Fruit fly (Drosophila melanogaster) whole organism, embryonic: ENCODE data around the gene CG10068.

Source experiments
- Awh ChIP-seq: fragments of 200-800 bp; sonication (Bioruptor generic); IDR thresholded peaks from 2 replicates; pipeline ENCODE4, ENCODE4 v1.3.6; 2022; ENCODE audit warnings: missing biosample characterization, missing genetic modification characterization
- Bteb2 ChIP-seq: fragments of 200-800 bp; sonication (Bioruptor generic); optimal IDR thresholded peaks from 2 replicates; lab custom pipeline; 2016; ENCODE audit warnings: missing biosample characterization, missing genetic modification characterization
- CG10267 ChIP-seq: fragments of 200-800 bp; sonication (Bioruptor generic); optimal IDR thresholded peaks from 2 replicates; lab custom pipeline; 2018; ENCODE audit warnings: missing biosample characterization, mild to moderate bottlenecking, missing genetic modification characterization, moderate library complexity
- CG10462 ChIP-seq: fragments of 200-800 bp; sonication (Bioruptor generic); optimal IDR thresholded peaks from 2 replicates; lab custom pipeline; 2016; ENCODE audit warnings: missing biosample characterization, missing genetic modification characterization
- CG10979 ChIP-seq: fragments of 200-800 bp; sonication (Bioruptor generic); optimal IDR thresholded peaks from 2 replicates; lab custom pipeline; 2018; ENCODE audit warnings: missing biosample characterization, mild to moderate bottlenecking, missing genetic modification characterization, moderate library complexity
- CG11093 ChIP-seq: fragments of 200-800 bp; sonication (Bioruptor generic); IDR thresholded peaks from 3 replicates; pipeline ENCODE4 v1.3.6; 2022; ENCODE audit warnings: missing biosample characterization, missing genetic modification characterization
- CG13296 ChIP-seq: fragments of 200-800 bp; sonication (Bioruptor generic); optimal IDR thresholded peaks from 3 replicates; lab custom pipeline; 2018; ENCODE audit warnings: missing biosample characterization, mild to moderate bottlenecking, missing genetic modification characterization
- CG14441 ChIP-seq: fragments of 200-800 bp; sonication (Bioruptor generic); IDR thresholded peaks from 2 replicates; pipeline ENCODE4 v1.3.6; 2022; ENCODE audit warnings: missing biosample characterization, missing genetic modification characterization
- CG15696 ChIP-seq: fragments of 200-800 bp; sonication (Bioruptor generic); optimal IDR thresholded peaks from 2 replicates; lab custom pipeline; 2019; ENCODE audit warnings: missing biosample characterization, mild to moderate bottlenecking, missing genetic modification characterization, moderate library complexity
- CG17802 ChIP-seq: fragments of 200-800 bp; sonication (Bioruptor generic); optimal IDR thresholded peaks from 2 replicates; lab custom pipeline; 2018; ENCODE audit warnings: missing biosample characterization, mild to moderate bottlenecking, missing genetic modification characterization, moderate library complexity
- CG31388 ChIP-seq: fragments of 200-800 bp; sonication (Bioruptor generic); optimal IDR thresholded peaks from 2 replicates; lab custom pipeline; 2016; ENCODE audit warnings: missing biosample characterization, missing genetic modification characterization
- CG3281 ChIP-seq: fragments of 200-800 bp; sonication (Bioruptor generic); optimal IDR thresholded peaks from 3 replicates; lab custom pipeline; 2017; ENCODE audit warnings: missing biosample characterization, mild to moderate bottlenecking, missing genetic modification characterization
- CG33213 ChIP-seq: fragments of 200-800 bp; sonication (Bioruptor generic); optimal IDR thresholded peaks from 3 replicates; lab custom pipeline; 2016; ENCODE audit warnings: missing biosample characterization, missing genetic modification characterization
- CG3407 ChIP-seq: fragments of 200-800 bp; sonication (Bioruptor generic); optimal IDR thresholded peaks from 2 replicates; lab custom pipeline; 2018; ENCODE audit warnings: missing biosample characterization, mild to moderate bottlenecking, missing genetic modification characterization
- CG4404 ChIP-seq: fragments of 200-800 bp; sonication (Bioruptor generic); IDR thresholded peaks from 2 replicates; pipeline ENCODE4 v1.3.6; 2022; ENCODE audit warnings: missing biosample characterization, missing genetic modification characterization
- CG4424 ChIP-seq: fragments of 200-800 bp; sonication (Bioruptor generic); optimal IDR thresholded peaks from 3 replicates; lab custom pipeline; 2016; ENCODE audit warnings: missing biosample characterization, missing genetic modification characterization
- CG6813 ChIP-seq: fragments of 200-800 bp; sonication (Bioruptor generic); optimal IDR thresholded peaks from 2 replicates; lab custom pipeline; 2017; ENCODE audit warnings: missing biosample characterization, missing genetic modification characterization, mild to moderate bottlenecking, moderate library complexity, missing genetic modification reagents
- CG7928 ChIP-seq: fragments of 200-800 bp; sonication (Bioruptor generic); optimal IDR thresholded peaks from 2 replicates; lab custom pipeline; 2017; ENCODE audit warnings: missing biosample characterization, mild to moderate bottlenecking, missing genetic modification characterization
- CG8765 ChIP-seq: fragments of 200-800 bp; sonication (Bioruptor generic); IDR thresholded peaks from 2 replicates; pipeline ENCODE4 v1.3.6; 2022; ENCODE audit warnings: missing biosample characterization, missing genetic modification characterization
- CG8944 ChIP-seq: fragments of 200-800 bp; sonication (Bioruptor generic); optimal IDR thresholded peaks from 3 replicates; lab custom pipeline; 2016; ENCODE audit warnings: missing biosample characterization, missing genetic modification characterization
- Dad ChIP-seq: fragments of 200-800 bp; sonication (Bioruptor generic); optimal IDR thresholded peaks from 3 replicates; lab custom pipeline; 2016; ENCODE audit warnings: missing biosample characterization, missing genetic modification characterization
- Dbx ChIP-seq: fragments of 200-800 bp; sonication (Bioruptor generic); IDR thresholded peaks from 3 replicates; pipeline ENCODE4 v1.3.6; 2022; ENCODE audit warnings: missing biosample characterization, missing genetic modification characterization
- Dek ChIP-seq: fragments of 200-800 bp; sonication (Bioruptor generic); optimal IDR thresholded peaks from 3 replicates; lab custom pipeline; 2019; ENCODE audit warnings: missing biosample characterization, mild to moderate bottlenecking, missing genetic modification characterization, moderate library complexity
- Kr ChIP-seq: fragments of 200-800 bp; sonication (Bioruptor generic); optimal IDR thresholded peaks from 2 replicates; lab custom pipeline; 2017; ENCODE audit warnings: missing biosample characterization, mild to moderate bottlenecking, missing genetic modification characterization
- Neu2 ChIP-seq: fragments of 200-800 bp; sonication (Bioruptor generic); optimal IDR thresholded peaks from 3 replicates; lab custom pipeline; 2016; ENCODE audit warnings: missing biosample characterization, missing genetic modification characterization, borderline replicate concordance
- Nf-YC ChIP-seq: fragments of 200-800 bp; optimal IDR thresholded peaks from 3 replicates; lab custom pipeline; 2019; ENCODE audit warnings: missing biosample characterization, mild to moderate bottlenecking, missing genetic modification characterization, moderate library complexity
- Pdp1 ChIP-seq, 2 experiments: fragments of 200-800 bp; sonication (Bioruptor generic); optimal IDR thresholded peaks; 3 replicates each; lab custom pipeline; 2016; ENCODE audit warnings: missing biosample characterization in 2 of 2, missing genetic modification characterization in 2 of 2, mild to moderate bottlenecking in 1 of 2, moderate library complexity in 1 of 2
- Vsx1 ChIP-seq: fragments of 200-800 bp; sonication (Bioruptor generic); optimal IDR thresholded peaks from 2 replicates; lab custom pipeline; 2017; ENCODE audit warnings: missing biosample characterization, mild to moderate bottlenecking, missing genetic modification characterization, missing genetic modification reagents
- ara ChIP-seq: fragments of 200-800 bp; sonication (Bioruptor generic); IDR thresholded peaks from 2 replicates; pipeline ENCODE4 v1.3.6; 2022; ENCODE audit warnings: missing biosample characterization, missing genetic modification characterization
- da ChIP-seq: fragments of 200-800 bp; sonication (Bioruptor generic); optimal IDR thresholded peaks from 2 replicates; lab custom pipeline; 2016; ENCODE audit warnings: missing biosample characterization, missing genetic modification characterization
- dimm ChIP-seq: fragments of 200-800 bp; sonication (Bioruptor generic); IDR thresholded peaks from 2 replicates; pipeline ENCODE4 v1.3.6; 2022; ENCODE audit warnings: missing biosample characterization, missing genetic modification characterization
- dysf ChIP-seq: fragments of 200-800 bp; sonication (Bioruptor generic); IDR thresholded peaks from 3 replicates; pipeline ENCODE4 v1.3.6; 2022; ENCODE audit warnings: missing biosample characterization, missing genetic modification characterization
- emc ChIP-seq: fragments of 200-800 bp; sonication (Bioruptor generic); optimal IDR thresholded peaks from 2 replicates; lab custom pipeline; 2016; ENCODE audit warnings: missing biosample characterization, missing genetic modification characterization
- fru ChIP-seq: fragments of >200 bp; optimal IDR thresholded peaks from 2 replicates; lab custom pipeline; 2017
- ham ChIP-seq: fragments of 200-800 bp; sonication (Bioruptor generic); IDR thresholded peaks from 2 replicates; pipeline ENCODE4 v1.3.6; 2022; ENCODE audit warnings: missing biosample characterization, missing genetic modification characterization
- inv ChIP-seq: fragments of 200-800 bp; sonication (Bioruptor generic); IDR thresholded peaks from 2 replicates; pipeline ENCODE4 v1.3.6; 2022; ENCODE audit warnings: missing biosample characterization, missing genetic modification characterization; ENCODE audit not compliant: partially characterized antibody
- ken ChIP-seq: fragments of 200-800 bp; sonication (Bioruptor generic); IDR thresholded peaks from 3 replicates; pipeline ENCODE4 v1.3.6; 2022; ENCODE audit warnings: missing biosample characterization, missing genetic modification characterization
- lab ChIP-seq: fragments of 200-800 bp; sonication (Bioruptor generic); optimal IDR thresholded peaks from 3 replicates; lab custom pipeline; 2017; ENCODE audit warnings: missing biosample characterization, missing genetic modification characterization, mild to moderate bottlenecking, moderate library complexity, missing genetic modification reagents
- lola ChIP-seq, 3 experiments: fragments of >200 bp in 2 of 3; fragments of 200-800 bp in 1 of 3; sonication (Bioruptor generic) in 1 of 3; optimal IDR thresholded peaks; 2 replicates each; lab custom pipeline; 2017 to 2019; ENCODE audit warnings: missing biosample characterization in 3 of 3, missing genetic modification characterization in 3 of 3, mild to moderate bottlenecking in 1 of 3, moderate library complexity in 1 of 3
- pho ChIP-seq: fragments of 200-800 bp; sonication (Bioruptor generic); optimal IDR thresholded peaks from 2 replicates; lab custom pipeline; 2016; ENCODE audit warnings: missing biosample characterization, missing genetic modification characterization
- pnt ChIP-seq: fragments of 200-800 bp; sonication (Bioruptor generic); optimal IDR thresholded peaks from 3 replicates; lab custom pipeline; 2016; ENCODE audit warnings: missing biosample characterization, missing genetic modification characterization
- salm ChIP-seq: fragments of 200-800 bp; sonication (Bioruptor generic); optimal IDR thresholded peaks from 2 replicates; lab custom pipeline; 2018; ENCODE audit warnings: missing biosample characterization, mild to moderate bottlenecking, missing genetic modification characterization
- scrt ChIP-seq: fragments of 200-800 bp; sonication (Bioruptor generic); optimal IDR thresholded peaks from 2 replicates; lab custom pipeline; 2018; ENCODE audit warnings: missing biosample characterization, mild to moderate bottlenecking, missing genetic modification characterization, moderate library complexity
- sd ChIP-seq: fragments of 200-800 bp; sonication (Bioruptor generic); optimal IDR thresholded peaks from 3 replicates; lab custom pipeline; 2018; ENCODE audit warnings: missing biosample characterization, mild to moderate bottlenecking, missing genetic modification characterization, moderate library complexity
- sens ChIP-seq: fragments of 200-800 bp; sonication (Bioruptor generic); peaks from one replicate; lab custom pipeline; 2016; ENCODE audit warnings: missing biosample characterization, missing genetic modification characterization
- slbo ChIP-seq: fragments of 200-800 bp; sonication (Bioruptor generic); IDR thresholded peaks from 2 replicates; pipeline ENCODE4 v1.3.6; 2022; ENCODE audit warnings: missing biosample characterization, missing genetic modification characterization
- sug ChIP-seq: fragments of 200-800 bp; optimal IDR thresholded peaks from 2 replicates; lab custom pipeline; 2019; ENCODE audit warnings: missing biosample characterization, mild to moderate bottlenecking, missing genetic modification characterization, moderate library complexity
- tgo ChIP-seq: fragments of 200-800 bp; sonication (Bioruptor generic); IDR thresholded peaks from 3 replicates; pipeline ENCODE4 v1.3.6; 2022; ENCODE audit warnings: missing biosample characterization, missing genetic modification characterization
- trem ChIP-seq: fragments of 200-800 bp; optimal IDR thresholded peaks from 3 replicates; lab custom pipeline; 2019; ENCODE audit warnings: missing biosample characterization, mild to moderate bottlenecking, missing genetic modification characterization, moderate library complexity
- wdn ChIP-seq: fragments of 200-800 bp; sonication (Bioruptor generic); IDR thresholded peaks from 2 replicates; pipeline ENCODE4 v1.3.6; 2022; ENCODE audit warnings: missing biosample characterization, missing genetic modification characterization

CG10068 gene

dm6 chr3R:7108589-7109312, 19.1 kb downstream of the CG10068 start (continued):
- peak; percentile 76 for TF ChIP-seq Neu2 (GFP tag; lab: Kevin White, UChicago)
- no peak for TF ChIP-seq CG14441
- TF ChIP-seq CG33213 (GFP tag; lab: Kevin White, UChicago) = peak; percentile 85
- peak; percentile 94 for TF ChIP-seq CG11093
- TF ChIP-seq Kr (GFP tag; lab: Kevin White, UChicago) = peak; percentile 83
- TF ChIP-seq CG13296 (GFP tag; lab: Kevin White, UChicago) = peak; percentile 72
- peak; percentile 100 for TF ChIP-seq sens (GFP tag; lab: Kevin White, UChicago)
- TF ChIP-seq tgo (GFP tag; lab: Robert Waterston, UW) = no peak
- no peak for TF ChIP-seq ham (GFP tag; lab: Robert Waterston, UW)
- TF ChIP-seq ara (GFP tag; lab: Robert Waterston, UW) = no peak
- no peak for TF ChIP-seq emc (GFP tag; lab: Kevin White, UChicago)
- peak; percentile 99 for TF ChIP-seq CG15696 (tag; lab: Kevin White, UChicago)
- no peak for TF ChIP-seq inv (GFP tag; lab: Robert Waterston, UW)
- no peak for TF ChIP-seq ken (GFP tag; lab: Robert Waterston, UW)
- peak; percentile 88 for TF ChIP-seq pnt
- TF ChIP-seq CG10979 (tag; lab: Kevin White, UChicago) = peak; percentile 99
- peak; percentile 84 for TF ChIP-seq Bteb2 (GFP tag; lab: Kevin White, UChicago)
- peak; percentile 64 for TF ChIP-seq CG3281 (GFP tag; lab: Kevin White, UChicago)
- peak; percentile 57 for TF ChIP-seq sug (tag; lab: Kevin White, UChicago)
- TF ChIP-seq lab (GFP tag; lab: Kevin White, UChicago) = peak; percentile 85
- TF ChIP-seq CG7928 (GFP tag; lab: Kevin White, UChicago) = peak; percentile 11
- TF ChIP-seq CG3407 (GFP tag; lab: Kevin White, UChicago) = peak; percentile 94
- peak; percentile 95 for TF ChIP-seq CG10267 (tag; lab: Kevin White, UChicago)
- peak; percentile 90 for TF ChIP-seq salm (tag; lab: Kevin White, UChicago)
- peak in 1 of 3 experiments; percentile 99 for TF ChIP-seq lola (GFP tag; optimal IDR thresholded peaks at IDR 0.05; lab: Kevin White, UChicago)
- TF ChIP-seq Nf-YC = peak; percentile 65
- TF ChIP-seq CG4404 = no peak
- TF ChIP-seq Dad (GFP tag; lab: Kevin White, UChicago) = peak; percentile 87
- no peak for TF ChIP-seq dimm
- no peak for TF ChIP-seq fru (lab: Kevin White, UChicago)
- peak; percentile 70 for TF ChIP-seq Vsx1 (GFP tag; lab: Kevin White, UChicago)
- TF ChIP-seq CG4424 (GFP tag; lab: Kevin White, UChicago) = peak; percentile 97
- peak; percentile 78 for TF ChIP-seq scrt (GFP tag; lab: Kevin White, UChicago)
- peak; percentile 92 for TF ChIP-seq CG6813 (GFP tag; lab: Kevin White, UChicago)
- TF ChIP-seq trem = peak; percentile 96
- TF ChIP-seq Pdp1 (GFP tag; optimal IDR thresholded peaks at IDR 0.05; lab: Kevin White, UChicago) = peak; percentile 86 to 91
- TF ChIP-seq slbo = no peak
- no peak for TF ChIP-seq CG8765
- no peak for TF ChIP-seq dysf (GFP tag; lab: Robert Waterston, UW)
- peak; percentile 69 for TF ChIP-seq sd
- TF ChIP-seq pho (GFP tag; lab: Kevin White, UChicago) = peak; percentile 68
- TF ChIP-seq wdn (GFP tag; lab: Robert Waterston, UW) = no peak
- TF ChIP-seq CG31388 (GFP tag; lab: Kevin White, UChicago) = peak; percentile 88
- TF ChIP-seq Awh = no peak
- TF ChIP-seq CG17802 (tag; lab: Kevin White, UChicago) = peak; percentile 83
- peak; percentile 98 for TF ChIP-seq CG10462 (GFP tag; lab: Kevin White, UChicago)
- peak; percentile 72 for TF ChIP-seq Dek
- TF ChIP-seq Dbx = no peak
- peak; percentile 64 for TF ChIP-seq da (GFP tag; lab: Kevin White, UChicago)
- peak; percentile 90 for TF ChIP-seq CG8944
